Worm (Caenorhabditis elegans) whole organism, mixed stage, embryonic: ENCODE measurements around the gene M02D8.7.

ENCODE experiments used
- ceh-39 ChIP-seq: fragments of 150-350 bp; optimal IDR thresholded peaks from 2 replicates; lab custom pipeline; 2014; ENCODE audit warnings: missing biosample characterization, missing genetic modification characterization
- ceh-43 ChIP-seq: fragments of 200-800 bp; sonication (Bioruptor generic); optimal IDR thresholded peaks from 2 replicates; lab custom pipeline; 2018; ENCODE audit warnings: mild to moderate bottlenecking, missing genetic modification characterization, moderate library complexity, missing compliant biosample characterization
- drap-1 ChIP-seq: fragments of 200-800 bp; sonication (Bioruptor generic); optimal IDR thresholded peaks from 3 replicates; lab custom pipeline; 2018; ENCODE audit warnings: mild to moderate bottlenecking, missing genetic modification characterization, missing compliant biosample characterization
- elt-1 ChIP-seq: sonication (generic microtip); optimal IDR thresholded peaks from 2 replicates; lab custom pipeline; 2017; ENCODE audit warnings: missing genetic modification characterization, mild to moderate bottlenecking, missing compliant biosample characterization, antibody characterized with exemption, moderate library complexity, borderline replicate concordance; ENCODE audit not compliant: insufficient read depth
- elt-3 ChIP-seq: fragments of 150-350 bp; optimal IDR thresholded peaks from 2 replicates; lab custom pipeline; 2014; ENCODE audit warnings: missing biosample characterization, missing genetic modification characterization
- ham-2 ChIP-seq: fragments of 200-800 bp; sonication (Bioruptor generic); optimal IDR thresholded peaks from 2 replicates; lab custom pipeline; 2018; ENCODE audit warnings: mild to moderate bottlenecking, missing genetic modification characterization, missing compliant biosample characterization
- lin-32 ChIP-seq: fragments of 200-800 bp; sonication (Bioruptor generic); optimal IDR thresholded peaks from 2 replicates; lab custom pipeline; 2018; ENCODE audit warnings: mild to moderate bottlenecking, missing genetic modification characterization, missing compliant biosample characterization
- mab-5 ChIP-seq: fragments of 150-350 bp; optimal IDR thresholded peaks from 2 replicates; lab custom pipeline; 2014; ENCODE audit warnings: missing biosample characterization, missing genetic modification characterization
- nhr-12 ChIP-seq: fragments of 150-350 bp; optimal IDR thresholded peaks from 2 replicates; lab custom pipeline; 2014; ENCODE audit warnings: missing biosample characterization, missing genetic modification characterization
- nhr-28 ChIP-seq: fragments of 150-350 bp; optimal IDR thresholded peaks from 2 replicates; lab custom pipeline; 2014; ENCODE audit warnings: missing biosample characterization, missing genetic modification characterization
- sptf-1 ChIP-seq: sonication (generic microtip); optimal IDR thresholded peaks from 2 replicates; lab custom pipeline; 2017; ENCODE audit warnings: mild to moderate bottlenecking, missing genetic modification characterization, moderate library complexity, missing compliant biosample characterization
- unc-62 ChIP-seq: fragments of 150-350 bp; optimal IDR thresholded peaks from 2 replicates; lab custom pipeline; 2014; ENCODE audit warnings: missing biosample characterization, missing genetic modification reagents, missing genetic modification characterization
- zip-8 ChIP-seq: fragments of 150-350 bp; optimal IDR thresholded peaks from 2 replicates; lab custom pipeline; 2014; ENCODE audit warnings: missing biosample characterization, missing genetic modification characterization
- ztf-11 ChIP-seq: fragments of 150-350 bp; optimal IDR thresholded peaks from 2 replicates; lab custom pipeline; 2014; ENCODE audit warnings: missing biosample characterization, missing genetic modification characterization

M02D8.7 gene

DNA sequence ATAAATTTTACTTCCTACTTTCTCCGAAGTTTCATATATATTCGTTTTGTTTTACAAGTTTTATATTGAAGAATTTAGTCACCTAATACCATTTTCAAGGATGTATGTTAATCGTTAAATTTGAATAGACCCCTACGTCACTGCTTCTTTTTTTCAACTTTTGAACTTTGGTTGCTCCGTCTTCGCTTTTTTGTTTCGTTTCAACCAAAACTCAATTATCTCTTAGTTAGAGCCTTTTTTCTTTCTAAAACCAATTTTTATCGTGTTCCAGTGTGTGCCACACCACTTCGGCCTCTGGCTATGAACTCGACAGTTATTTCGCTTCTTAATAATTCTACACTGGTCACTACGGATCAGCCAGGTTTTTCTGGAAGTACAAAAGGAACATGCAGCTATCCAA, 45.3 kb downstream of the M02D8.7 start, which contains the start of gene frpr-8:
frpr-8 (plus strand) TSS at position 301 of the 400 bp plus-strand sequence.
- TF ChIP-seq elt-1 (tag; lab: Kevin White, UChicago) (no peak), drap-1 (GFP tag; lab: Kevin White, UChicago) (no peak), unc-62 (GFP tag; lab: Kevin White, UChicago) (no peak), zip-8 (tag; lab: Kevin White, UChicago) (no peak), elt-3 (tag; lab: Kevin White, UChicago) (no peak), ham-2 (no peak), nhr-28 (tag; lab: Kevin White, UChicago) (no peak), sptf-1 (tag; lab: Kevin White, UChicago) (no peak), ztf-11 (tag; lab: Kevin White, UChicago) (no peak), ceh-43 (GFP tag; lab: Kevin White, UChicago) (no peak), ceh-39 (tag; lab: Kevin White, UChicago) (no peak), lin-32 (GFP tag; lab: Kevin White, UChicago) (no peak), mab-5 (tag; lab: Kevin White, UChicago) (no peak), nhr-12 (tag; lab: Kevin White, UChicago) (no peak)
